Fruit fly (Drosophila melanogaster) whole organism, embryonic: ENCODE data around the gene chrb.
A peak's percentile ranks its signal among the peaks of the same experiment; 100 is the strongest.

Source experiments
- Blimp-1 ChIP-seq: fragments of 200-800 bp; sonication (Bioruptor generic); optimal IDR thresholded peaks from 3 replicates; lab custom pipeline; 2018; ENCODE audit warnings: missing biosample characterization, missing genetic modification characterization, mild to moderate bottlenecking, moderate library complexity, missing genetic modification reagents
- CG10267 ChIP-seq: fragments of 200-800 bp; sonication (Bioruptor generic); optimal IDR thresholded peaks from 2 replicates; lab custom pipeline; 2018; ENCODE audit warnings: missing biosample characterization, mild to moderate bottlenecking, missing genetic modification characterization, moderate library complexity
- CG11695 ChIP-seq: fragments of 200-800 bp; sonication (Bioruptor generic); IDR thresholded peaks from 3 replicates; pipeline ENCODE4 v1.3.6; 2022; ENCODE audit warnings: missing biosample characterization, missing genetic modification characterization
- CG12769 ChIP-seq: fragments of 200-800 bp; sonication (Bioruptor generic); optimal IDR thresholded peaks from 2 replicates; lab custom pipeline; 2019; ENCODE audit warnings: missing biosample characterization, mild to moderate bottlenecking, missing genetic modification characterization, moderate library complexity
- CG13424 ChIP-seq: fragments of 200-800 bp; sonication (Bioruptor generic); optimal IDR thresholded peaks from 2 replicates; lab custom pipeline; 2019; ENCODE audit warnings: missing biosample characterization, mild to moderate bottlenecking, missing genetic modification characterization, moderate library complexity
- CG13624 ChIP-seq: fragments of 200-800 bp; sonication (Bioruptor generic); optimal IDR thresholded peaks from 2 replicates; lab custom pipeline; 2016; ENCODE audit warnings: missing biosample characterization, missing genetic modification characterization
- CG15696 ChIP-seq: fragments of 200-800 bp; sonication (Bioruptor generic); optimal IDR thresholded peaks from 2 replicates; lab custom pipeline; 2019; ENCODE audit warnings: missing biosample characterization, mild to moderate bottlenecking, missing genetic modification characterization, moderate library complexity
- CG1602 ChIP-seq: fragments of 200-800 bp; sonication (Bioruptor generic); optimal IDR thresholded peaks from 3 replicates; lab custom pipeline; 2016; ENCODE audit warnings: missing biosample characterization, missing genetic modification characterization
- CG1603 ChIP-seq: fragments of 200-800 bp; sonication (Bioruptor generic); optimal IDR thresholded peaks from 2 replicates; lab custom pipeline; 2019; ENCODE audit warnings: missing biosample characterization, mild to moderate bottlenecking, missing genetic modification characterization, moderate library complexity
- CG16815 ChIP-seq: fragments of 200-800 bp; sonication (Bioruptor generic); optimal IDR thresholded peaks from 3 replicates; lab custom pipeline; 2017; ENCODE audit warnings: missing biosample characterization, mild to moderate bottlenecking, missing genetic modification characterization
- CG17328 ChIP-seq: fragments of 200-800 bp; sonication (Bioruptor generic); IDR thresholded peaks from 2 replicates; pipeline ENCODE4 v1.3.6; 2022; ENCODE audit warnings: missing biosample characterization, missing genetic modification characterization
- CG17802 ChIP-seq: fragments of 200-800 bp; sonication (Bioruptor generic); optimal IDR thresholded peaks from 2 replicates; lab custom pipeline; 2018; ENCODE audit warnings: missing biosample characterization, mild to moderate bottlenecking, missing genetic modification characterization, moderate library complexity
- CG2202 ChIP-seq: fragments of 200-800 bp; sonication (Bioruptor generic); optimal IDR thresholded peaks from 2 replicates; lab custom pipeline; 2018; ENCODE audit warnings: missing biosample characterization, mild to moderate bottlenecking, missing genetic modification characterization
- CG2875 ChIP-seq: fragments of 200-800 bp; sonication (Bioruptor generic); optimal IDR thresholded peaks from 2 replicates; lab custom pipeline; 2017; ENCODE audit warnings: missing biosample characterization, mild to moderate bottlenecking, missing genetic modification characterization, missing genetic modification reagents
- CG3407 ChIP-seq: fragments of 200-800 bp; sonication (Bioruptor generic); optimal IDR thresholded peaks from 2 replicates; lab custom pipeline; 2018; ENCODE audit warnings: missing biosample characterization, mild to moderate bottlenecking, missing genetic modification characterization
- CG3838 ChIP-seq: fragments of 200-800 bp; sonication (Bioruptor generic); optimal IDR thresholded peaks from 3 replicates; lab custom pipeline; 2016; ENCODE audit warnings: missing biosample characterization, missing genetic modification characterization
- CG3847 ChIP-seq: fragments of 200-800 bp; sonication (Bioruptor generic); IDR thresholded peaks from 2 replicates; pipeline ENCODE4 v1.3.6; 2022; ENCODE audit warnings: missing biosample characterization, missing genetic modification characterization
- CG42726 ChIP-seq: fragments of 200-800 bp; sonication (Bioruptor generic); IDR thresholded peaks from 2 replicates; pipeline ENCODE4 v1.3.6; 2022; ENCODE audit warnings: missing biosample characterization, missing genetic modification characterization; ENCODE audit not compliant: partially characterized antibody
- CG7271 ChIP-seq: fragments of 200-800 bp; sonication (Bioruptor generic); optimal IDR thresholded peaks from 2 replicates; lab custom pipeline; 2018; ENCODE audit warnings: missing biosample characterization, mild to moderate bottlenecking, missing genetic modification characterization, moderate library complexity
- CG7839 ChIP-seq: fragments of 200-800 bp; sonication (Bioruptor generic); optimal IDR thresholded peaks from 3 replicates; lab custom pipeline; 2018; ENCODE audit warnings: missing biosample characterization, mild to moderate bottlenecking, missing genetic modification characterization, moderate library complexity
- D19A ChIP-seq: fragments of 200-800 bp; optimal IDR thresholded peaks from 3 replicates; lab custom pipeline; 2019; ENCODE audit warnings: missing biosample characterization, mild to moderate bottlenecking, missing genetic modification characterization, moderate library complexity
- Hmr ChIP-seq: fragments of 200-800 bp; sonication (Bioruptor generic); optimal IDR thresholded peaks from 3 replicates; lab custom pipeline; 2017; ENCODE audit warnings: mild to moderate bottlenecking, missing biosample characterization, missing genetic modification reagents, missing genetic modification characterization
- Hsf ChIP-seq: fragments of 200-800 bp; sonication (Bioruptor generic); optimal IDR thresholded peaks from 3 replicates; lab custom pipeline; 2016; ENCODE audit warnings: missing biosample characterization, missing genetic modification characterization
- Myb ChIP-seq: fragments of 200-800 bp; sonication (Bioruptor generic); optimal IDR thresholded peaks from 2 replicates; lab custom pipeline; 2016; ENCODE audit warnings: missing biosample characterization, missing genetic modification characterization
- Oli ChIP-seq: fragments of 200-800 bp; sonication (Bioruptor generic); optimal IDR thresholded peaks from 2 replicates; lab custom pipeline; 2018; ENCODE audit warnings: missing biosample characterization, mild to moderate bottlenecking, missing genetic modification characterization, moderate library complexity
- Rfx ChIP-seq: fragments of 200-800 bp; sonication (Bioruptor generic); IDR thresholded peaks from 2 replicates; pipeline ENCODE4 v1.3.6; 2022; ENCODE audit warnings: missing biosample characterization, missing genetic modification characterization
- Spps ChIP-seq: fragments of 200-800 bp; sonication (Bioruptor generic); optimal IDR thresholded peaks from 2 replicates; lab custom pipeline; 2018; ENCODE audit warnings: missing biosample characterization, mild to moderate bottlenecking, missing genetic modification characterization
- abd-A ChIP-seq: fragments of 200-800 bp; sonication (Bioruptor generic); optimal IDR thresholded peaks from 3 replicates; lab custom pipeline; 2019; ENCODE audit warnings: missing biosample characterization, mild to moderate bottlenecking, missing genetic modification characterization, moderate library complexity
- br ChIP-seq: fragments of >200 bp; optimal IDR thresholded peaks from 2 replicates; lab custom pipeline; 2017
- bsh ChIP-seq, 2 experiments: fragments of 200-800 bp; sonication (Bioruptor generic); optimal IDR thresholded peaks; 2 replicates each; lab custom pipeline; 2017 to 2018; ENCODE audit warnings: mild to moderate bottlenecking in 2 of 2, missing biosample characterization in 2 of 2, missing genetic modification characterization in 2 of 2, moderate library complexity in 1 of 2
- dysf ChIP-seq: fragments of 200-800 bp; sonication (Bioruptor generic); IDR thresholded peaks from 3 replicates; pipeline ENCODE4 v1.3.6; 2022; ENCODE audit warnings: missing biosample characterization, missing genetic modification characterization
- esg ChIP-seq: fragments of 200-800 bp; sonication (Bioruptor generic); conservative IDR thresholded peaks from 2 replicates; pipeline ENCODE4 v1.3.6; 2022; ENCODE audit warnings: missing biosample characterization, missing genetic modification characterization
- ftz-f1 ChIP-seq: fragments of 200-800 bp; sonication (Bioruptor generic); optimal IDR thresholded peaks from 2 replicates; lab custom pipeline; 2016; ENCODE audit warnings: missing biosample characterization, missing genetic modification characterization
- gcm ChIP-seq: fragments of 200-800 bp; sonication (Bioruptor generic); optimal IDR thresholded peaks from 2 replicates; lab custom pipeline; 2019; ENCODE audit warnings: missing biosample characterization, mild to moderate bottlenecking, missing genetic modification characterization, moderate library complexity
- gem ChIP-seq: fragments of 200-800 bp; sonication (Bioruptor generic); optimal IDR thresholded peaks from 2 replicates; lab custom pipeline; 2019; ENCODE audit warnings: missing biosample characterization, mild to moderate bottlenecking, missing genetic modification characterization, moderate library complexity
- h ChIP-seq: fragments of >200 bp; optimal IDR thresholded peaks from 2 replicates; lab custom pipeline; 2017
- ken ChIP-seq: fragments of 200-800 bp; sonication (Bioruptor generic); IDR thresholded peaks from 3 replicates; pipeline ENCODE4 v1.3.6; 2022; ENCODE audit warnings: missing biosample characterization, missing genetic modification characterization
- lilli ChIP-seq: fragments of 200-800 bp; sonication (Bioruptor generic); optimal IDR thresholded peaks from 3 replicates; lab custom pipeline; 2016; ENCODE audit warnings: missing biosample characterization, missing genetic modification characterization
- lov ChIP-seq, 2 experiments: fragments of 200-800 bp in 1 of 2; fragments of >200 bp in 1 of 2; sonication (Bioruptor generic) in 1 of 2; IDR thresholded peaks in 1 of 2; optimal IDR thresholded peaks in 1 of 2; 2 replicates in 1 of 2; 3 replicates in 1 of 2; pipeline versions ENCODE4 v1.3.6 to Lab custom; 2017 to 2022; ENCODE audit warnings: missing biosample characterization in 1 of 2, missing genetic modification characterization in 1 of 2
- odd ChIP-seq: fragments of 200-800 bp; sonication (Bioruptor generic); optimal IDR thresholded peaks from 2 replicates; lab custom pipeline; 2017; ENCODE audit warnings: missing biosample characterization, mild to moderate bottlenecking, missing genetic modification characterization
- org-1 ChIP-seq: fragments of 200-800 bp; sonication (Bioruptor generic); optimal IDR thresholded peaks from 2 replicates; lab custom pipeline; 2017; ENCODE audit warnings: missing biosample characterization, missing genetic modification characterization
- sc ChIP-seq, 3 experiments: fragments of >200 bp in 2 of 3; fragments of 200-800 bp in 1 of 3; sonication (Bioruptor generic) in 1 of 3; optimal IDR thresholded peaks; 2 replicates in 2 of 3; 3 replicates in 1 of 3; lab custom pipeline; 2017; ENCODE audit warnings: mild to moderate bottlenecking in 1 of 3, missing biosample characterization in 1 of 3, missing genetic modification characterization in 1 of 3, missing genetic modification reagents in 1 of 3
- sens ChIP-seq: fragments of 200-800 bp; sonication (Bioruptor generic); peaks from one replicate; lab custom pipeline; 2016; ENCODE audit warnings: missing biosample characterization, missing genetic modification characterization
- toy ChIP-seq: fragments of 200-800 bp; sonication (Bioruptor generic); IDR thresholded peaks from 2 replicates; pipeline ENCODE4 v1.3.6; 2022; ENCODE audit warnings: missing biosample characterization, missing genetic modification characterization
- trh ChIP-seq: fragments of 200-800 bp; sonication (Bioruptor generic); optimal IDR thresholded peaks from 2 replicates; lab custom pipeline; 2016; ENCODE audit warnings: missing biosample characterization, missing genetic modification characterization
- unpg ChIP-seq: fragments of 200-800 bp; sonication (Bioruptor generic); optimal IDR thresholded peaks from 3 replicates; lab custom pipeline; 2018; ENCODE audit warnings: missing biosample characterization, mild to moderate bottlenecking, missing genetic modification characterization, moderate library complexity
- vfl ChIP-seq: fragments of 200-800 bp; sonication (Bioruptor generic); optimal IDR thresholded peaks from 2 replicates; lab custom pipeline; 2016; ENCODE audit warnings: missing biosample characterization, missing genetic modification characterization
- zf30C ChIP-seq: fragments of 200-800 bp; sonication (Bioruptor generic); optimal IDR thresholded peaks from 3 replicates; lab custom pipeline; 2018; ENCODE audit warnings: missing biosample characterization, mild to moderate bottlenecking, missing genetic modification characterization

Gene chrb

dm6 chr3L:11516229-11516628, 28.9 kb downstream of the chrb start:
- TF ChIP-seq CG2875 (GFP tag; lab: Kevin White, UChicago) = peak; percentile 21
- TF ChIP-seq bsh (GFP tag; optimal IDR thresholded peaks at IDR 0.05; lab: Kevin White, UChicago) = peak in 1 of 2 experiments; percentile 69
- no peak for TF ChIP-seq trh (GFP tag; lab: Kevin White, UChicago)
- TF ChIP-seq CG1602 = no peak
- TF ChIP-seq esg (GFP tag; lab: Robert Waterston, UW) = no peak
- TF ChIP-seq D19A (tag; lab: Kevin White, UChicago) = peak; percentile 50
- peak; percentile 46 for TF ChIP-seq Blimp-1
- peak; percentile 42 for TF ChIP-seq gem (tag; lab: Kevin White, UChicago)
- TF ChIP-seq CG1603 (tag; lab: Kevin White, UChicago) = peak; percentile 45
- peak; percentile 5 for TF ChIP-seq unpg (GFP tag; lab: Kevin White, UChicago)
- TF ChIP-seq CG7271 (tag; lab: Kevin White, UChicago) = peak; percentile 13
- TF ChIP-seq sc (optimal IDR thresholded peaks at IDR 0.05; lab: Kevin White, UChicago) = no peak
- TF ChIP-seq sc (GFP tag; optimal IDR thresholded peaks at IDR 0.05; lab: Kevin White, UChicago) = peak; percentile 27
- TF ChIP-seq Spps = peak; percentile 44
- TF ChIP-seq Myb = no peak
- TF ChIP-seq CG7839 = peak; percentile 12
- peak; percentile 56 for TF ChIP-seq sens (GFP tag; lab: Kevin White, UChicago)
- peak; percentile 28 for TF ChIP-seq CG3407
- no peak for TF ChIP-seq gcm (GFP tag; lab: Kevin White, UChicago)
- TF ChIP-seq CG2202 (tag; lab: Kevin White, UChicago) = peak; percentile 2

DNA sequence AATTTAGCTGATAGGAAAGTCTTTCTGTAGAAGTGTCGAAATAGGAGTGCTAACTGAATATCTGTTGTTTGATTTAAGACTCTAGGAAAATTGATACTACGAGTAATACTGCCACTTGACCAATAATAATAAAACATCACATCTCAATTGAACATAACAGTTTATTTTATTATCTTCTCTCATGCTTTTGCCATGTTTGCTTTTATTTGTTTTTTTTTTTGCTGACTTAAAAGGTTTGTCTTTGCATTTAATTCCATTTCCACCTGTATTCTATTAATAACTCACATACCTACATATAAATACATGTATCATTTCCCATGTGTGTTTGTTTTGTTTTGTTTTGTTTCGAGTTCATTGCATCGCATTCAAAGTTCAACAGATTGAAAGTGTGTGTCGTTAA, 35.3 kb downstream of the chrb start, which contains the start of the genes CG11714 and Fuca:
Gene CG11714 (minus strand): TSS at position 101 of the 400 bp plus-strand sequence.
Gene Fuca (minus strand): TSS at position 101 of the 400 bp plus-strand sequence.
- no peak for TF ChIP-seq abd-A (tag; lab: Kevin White, UChicago)
- TF ChIP-seq ftz-f1 (GFP tag; lab: Kevin White, UChicago) = no peak
- TF ChIP-seq dysf (GFP tag; lab: Robert Waterston, UW) = no peak
- TF ChIP-seq br (lab: Kevin White, UChicago) = no peak
- no peak for TF ChIP-seq CG3838 (GFP tag; lab: Kevin White, UChicago)

DNA sequence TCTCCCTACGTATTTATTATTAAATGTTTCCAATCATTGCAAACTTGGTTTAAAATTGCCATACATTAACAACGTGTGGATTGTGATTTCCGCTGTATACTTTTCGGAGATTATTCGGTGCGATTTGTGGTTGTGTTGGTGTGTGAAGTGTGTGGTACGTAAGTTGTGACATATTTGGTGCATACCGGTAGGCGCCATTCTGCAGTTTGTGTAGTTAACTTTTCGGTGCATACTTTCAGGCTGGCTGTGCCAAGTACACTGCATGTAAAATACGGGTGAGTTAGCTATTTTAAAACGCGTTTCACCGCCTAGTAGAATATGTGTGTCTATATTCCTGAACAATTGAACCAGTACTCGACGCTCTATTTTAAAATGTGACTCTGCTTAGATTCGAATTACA, 35.9 kb downstream of the chrb start:
- TF ChIP-seq Hsf (GFP tag; lab: Kevin White, UChicago) (no peak), Rfx (GFP tag; lab: Robert Waterston, UW) (peak; percentile 43; the same call in 1 of the 2 replicates), CG17328 (GFP tag; lab: Robert Waterston, UW) (no peak), CG10267 (no peak), CG13624 (GFP tag; lab: Kevin White, UChicago) (peak; percentile 8), CG15696 (tag; lab: Kevin White, UChicago) (no peak), CG16815 (GFP tag; lab: Kevin White, UChicago) (no peak), h (lab: Kevin White, UChicago) (no peak), D19A (tag; lab: Kevin White, UChicago) (peak; percentile 50), CG12769 (tag; lab: Kevin White, UChicago) (no peak), lov (optimal IDR thresholded peaks at IDR 0.05; lab: Kevin White, UChicago) (no peak), lov (GFP tag; IDR thresholded peaks at IDR 0.05; lab: Robert Waterston, UW) (no peak), zf30C (GFP tag; lab: Kevin White, UChicago) (peak; percentile 49), CG3847 (GFP tag; lab: Robert Waterston, UW) (no peak), Hmr (GFP tag; lab: Kevin White, UChicago) (peak; percentile 12), vfl (GFP tag; lab: Kevin White, UChicago) (no peak), CG13424 (tag; lab: Kevin White, UChicago) (no peak), odd (GFP tag; lab: Kevin White, UChicago) (no peak), org-1 (GFP tag; lab: Kevin White, UChicago) (no peak), Oli (tag; lab: Kevin White, UChicago) (no peak), CG11695 (GFP tag; lab: Robert Waterston, UW) (no peak), CG42726 (peak; percentile 78), ken (no peak), CG17802 (tag; lab: Kevin White, UChicago) (no peak), toy (GFP tag; lab: Robert Waterston, UW) (no peak), lilli (GFP tag; lab: Kevin White, UChicago) (no peak)
